Worm (Caenorhabditis elegans): ENCODE data around the gene Y9C9A.16.

DNA sequence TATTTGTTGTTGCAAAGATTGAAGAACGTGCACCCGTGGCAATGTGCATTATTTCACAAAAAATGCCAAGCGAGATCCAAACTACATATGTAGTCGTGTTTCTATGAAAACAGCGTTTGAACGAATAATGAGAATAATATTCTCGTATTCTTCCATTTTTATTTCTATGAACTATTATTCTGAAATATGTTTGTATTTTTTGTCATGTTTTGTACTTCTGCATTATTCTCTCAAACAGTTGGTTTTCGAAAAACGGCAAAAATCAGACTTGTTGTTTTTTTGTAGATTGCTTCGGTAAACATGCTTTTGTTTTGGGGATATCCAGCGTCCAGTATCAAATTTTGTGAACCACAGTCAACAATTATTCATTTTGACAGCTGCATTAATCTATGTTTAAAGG is 10.3 kb upstream of the Y9C9A.16 start, which contains the start of gene clec-177:
- no peak for TF ChIP-seq unc-62 (GFP tag; optimal IDR thresholded peaks at IDR 0.05)
- TF ChIP-seq elt-3 (tag; optimal IDR thresholded peaks at IDR 0.05) = no peak
- no peak for TF ChIP-seq nhr-12 (tag; optimal IDR thresholded peaks at IDR 0.05)
- TF ChIP-seq ztf-11 (tag; optimal IDR thresholded peaks at IDR 0.05) = no peak

Data from whole organism, L2 larva.